Fruit fly (Drosophila melanogaster) S2 (cell line): ENCODE data around the gene Fign.

Experiments used
- CG8478 ChIP-seq: fragments of >200 bp; optimal IDR thresholded peaks from 2 replicates; lab custom pipeline; 2018
- CTCF ChIP-seq, 2 experiments: fragments of >200 bp; optimal IDR thresholded peaks; 2 replicates each; lab custom pipeline; 2018

Fign gene

DNA sequence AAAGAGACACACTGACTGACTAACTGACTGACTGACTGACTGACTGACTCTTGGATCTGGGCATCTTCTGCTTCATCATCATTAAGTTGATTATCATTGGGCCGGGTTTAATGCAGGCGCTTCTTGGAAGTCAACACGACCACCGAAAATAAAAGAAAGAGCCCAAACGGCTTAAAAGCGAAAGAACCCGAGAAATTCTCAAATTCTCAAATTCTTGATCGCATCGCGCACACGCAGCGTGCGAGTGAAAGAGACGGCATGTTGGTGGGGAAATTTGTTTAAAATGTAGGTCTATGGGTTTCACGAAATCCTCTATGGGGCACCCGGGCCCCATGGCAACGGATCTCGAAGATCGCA lies 26.8 kb upstream of the Fign start:
- TF ChIP-seq CTCF (optimal IDR thresholded peaks at IDR 0.05; lab: Kevin White, UChicago) (no peak), CG8478 (no peak)

DNA sequence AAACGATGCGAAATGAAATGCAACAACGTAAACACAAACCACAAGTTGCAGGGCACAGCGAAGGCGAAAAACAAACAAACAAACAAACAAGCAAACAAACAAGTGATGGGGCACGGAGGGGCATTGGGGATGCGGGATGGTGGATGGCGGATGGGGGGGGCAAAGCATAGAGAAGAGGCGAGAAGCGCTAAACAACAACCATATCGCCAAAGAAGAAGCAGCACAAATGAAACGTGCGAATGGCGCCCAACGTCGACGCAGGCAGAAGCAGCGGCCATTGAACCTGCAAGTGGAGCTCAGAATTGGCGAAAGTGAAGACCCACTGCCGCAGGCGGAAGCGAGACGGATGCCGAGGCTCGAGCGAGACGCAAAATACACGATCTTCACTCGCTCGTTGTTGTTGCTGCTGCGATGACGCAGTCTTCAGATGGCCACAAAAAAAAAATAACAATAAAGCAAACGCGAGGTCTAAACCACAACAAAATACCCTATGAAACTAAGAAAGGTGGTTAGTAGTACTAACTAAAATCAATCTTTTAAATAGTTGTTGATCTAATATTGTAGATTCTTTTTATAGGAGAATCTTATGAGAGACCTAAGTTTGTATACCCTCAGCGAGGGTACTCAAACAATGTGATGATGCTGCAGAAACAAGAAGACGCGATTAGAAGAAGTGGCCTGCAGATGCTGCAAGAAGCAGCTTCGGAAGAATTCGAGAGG lies 26.3 kb upstream of the Fign start:
- TF ChIP-seq CG8478 (no peak), CTCF (optimal IDR thresholded peaks at IDR 0.05; lab: Kevin White, UChicago) (no peak)

DNA sequence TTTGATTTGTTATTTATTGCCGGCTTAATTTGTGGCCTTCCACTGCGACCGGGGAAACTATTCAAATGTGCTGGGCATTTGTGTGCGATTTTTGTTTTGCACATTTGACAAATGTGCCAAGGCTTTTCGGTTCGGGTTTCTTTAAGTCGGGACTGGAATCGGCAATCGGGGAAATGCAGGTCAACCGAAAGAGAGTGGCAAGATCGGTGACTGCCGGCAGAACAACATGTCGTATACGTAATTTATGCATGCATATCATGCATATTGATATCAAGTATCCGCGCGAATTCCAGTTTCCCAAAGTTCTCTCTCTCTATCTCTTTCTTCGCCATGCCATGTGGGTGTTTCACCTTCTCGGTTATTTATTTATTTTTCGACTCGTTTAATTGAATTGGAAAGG lies 22.7 kb upstream of the Fign start:
- TF ChIP-seq CTCF (optimal IDR thresholded peaks at IDR 0.05; lab: Kevin White, UChicago) (no peak), CG8478 (no peak)

DNA sequence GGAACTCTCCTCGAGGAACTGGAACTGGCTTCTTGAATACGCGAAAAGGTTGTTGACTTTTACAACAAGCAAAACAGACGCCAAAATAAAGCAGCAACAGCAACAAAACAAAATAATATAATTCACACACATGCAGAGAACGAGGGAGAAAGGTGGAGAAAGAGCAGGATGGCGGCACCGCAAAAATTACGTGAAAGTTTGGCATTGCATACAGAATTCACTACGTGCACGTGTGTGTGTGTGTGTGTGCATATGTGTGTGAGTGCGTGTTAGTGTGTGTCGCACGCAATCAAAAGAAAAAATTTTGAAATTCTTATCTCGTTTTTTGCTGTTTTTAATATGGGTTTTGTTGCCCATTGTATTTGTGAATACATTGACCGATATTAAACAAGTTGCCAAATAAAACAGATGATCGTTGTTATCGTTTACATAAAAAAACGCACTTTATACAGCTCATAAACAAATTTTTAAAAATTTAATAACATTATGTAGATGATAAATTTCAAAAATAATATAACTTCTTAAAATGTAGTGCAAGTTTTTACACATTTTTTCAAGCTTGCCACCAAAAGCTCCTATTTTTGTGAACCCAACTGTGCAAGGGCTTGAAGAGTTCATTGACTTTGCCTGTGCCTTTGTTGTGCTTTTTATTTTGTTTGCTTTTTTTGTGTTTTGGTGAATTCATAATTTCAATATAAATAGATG lies 21.7 kb upstream of the Fign start:
- no peak for TF ChIP-seq CG8478
- TF ChIP-seq CTCF (optimal IDR thresholded peaks at IDR 0.05; lab: Kevin White, UChicago) = no peak

DNA sequence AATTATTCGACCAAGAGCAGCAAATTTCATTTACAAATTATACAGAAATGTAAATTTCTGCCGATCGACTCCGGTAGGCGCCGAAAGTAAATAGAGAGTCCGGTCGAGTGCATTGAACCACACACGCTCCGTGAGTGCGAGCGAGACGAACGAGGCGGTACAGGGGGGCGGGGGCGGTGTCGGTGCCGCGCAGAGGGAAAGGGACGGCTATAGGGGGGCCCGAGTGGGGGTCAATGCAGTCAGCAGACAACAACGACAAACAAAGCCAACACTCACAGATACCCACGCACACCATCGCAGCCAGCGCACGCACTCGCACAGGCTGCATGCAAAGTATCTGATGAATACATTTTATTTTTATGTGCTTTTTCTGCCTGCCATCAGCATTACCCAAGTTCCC lies 19.7 kb upstream of the Fign start:
- TF ChIP-seq CG8478 (no peak), CTCF (optimal IDR thresholded peaks at IDR 0.05; lab: Kevin White, UChicago) (no peak)

DNA sequence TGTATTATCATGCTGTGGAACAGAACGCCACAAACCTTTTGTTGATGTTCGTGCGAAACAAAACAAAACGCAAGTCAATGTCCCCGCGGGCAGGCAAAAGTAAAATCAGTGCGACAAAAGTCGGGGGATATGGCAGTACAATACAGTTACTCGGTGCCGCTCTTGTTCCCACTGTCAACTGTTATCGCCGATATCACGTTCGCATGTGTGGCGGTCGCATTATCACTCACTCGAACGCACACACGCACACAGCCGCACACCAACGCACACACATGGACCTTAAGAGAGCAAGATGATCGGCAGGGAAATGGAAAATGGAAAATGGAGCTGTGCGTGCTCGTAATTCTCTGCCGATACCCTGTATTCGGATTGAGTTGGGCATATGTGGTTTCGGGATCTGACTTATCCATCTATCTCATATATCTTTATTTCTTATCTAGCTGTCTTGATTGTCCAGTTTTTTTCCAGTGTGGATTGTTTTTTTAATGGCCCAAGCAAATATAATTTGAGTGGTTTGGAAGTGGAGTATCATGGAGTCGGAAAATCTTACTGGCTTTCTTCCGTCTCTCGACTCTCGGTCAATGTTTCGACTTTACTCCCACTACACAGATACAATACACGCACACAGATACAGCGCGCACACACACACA lies 19.0 kb upstream of the Fign start:
- TF ChIP-seq CTCF (optimal IDR thresholded peaks at IDR 0.05; lab: Kevin White, UChicago) = no peak
- no peak for TF ChIP-seq CG8478

DNA sequence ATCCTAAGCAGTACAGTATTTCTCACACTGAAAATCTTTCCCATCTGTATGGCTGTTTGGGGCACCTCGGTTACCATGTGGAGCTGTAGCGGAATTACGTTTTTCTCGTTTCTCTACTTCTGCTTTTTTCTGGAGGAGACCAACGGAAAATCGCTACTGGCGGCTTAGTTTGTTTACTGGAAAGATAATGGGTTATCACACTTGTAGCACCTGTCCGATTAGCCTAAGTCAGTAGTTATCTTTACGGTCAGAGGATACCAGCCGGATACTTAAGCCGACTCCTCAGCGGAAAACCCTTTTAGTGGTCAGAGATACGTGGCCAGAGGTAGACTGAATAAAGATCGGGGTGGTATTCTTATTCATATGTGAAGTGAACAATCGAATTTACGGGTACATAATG lies 12.8 kb upstream of the Fign start, which contains the start of gene CG15408:
Gene CG15408, plus strand, starts transcription at position 301 of the 400 bp plus-strand sequence.
- TF ChIP-seq CTCF (optimal IDR thresholded peaks at IDR 0.05; lab: Kevin White, UChicago) (no peak), CG8478 (no peak)

DNA sequence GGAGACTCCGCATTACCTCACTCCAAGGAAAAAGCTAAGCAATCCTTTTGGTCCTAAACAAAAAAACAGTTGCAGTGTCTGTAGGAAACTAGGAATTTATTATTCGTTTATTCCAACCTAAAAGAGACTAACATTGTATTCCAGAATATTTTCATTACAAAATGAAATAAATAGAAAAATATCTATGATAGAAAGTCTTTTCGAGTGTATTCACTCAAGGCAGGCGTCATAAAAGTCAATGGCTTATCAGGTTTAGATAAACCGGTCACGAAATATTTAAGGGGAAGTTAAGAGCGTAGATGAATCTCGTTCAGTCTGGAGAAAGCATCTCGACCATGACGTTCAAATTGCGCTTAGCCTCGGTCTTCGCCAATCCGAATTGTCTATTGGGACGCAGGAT lies 11.0 kb upstream of the Fign start, which contains the start of gene CG3285:
Gene CG3285, plus strand, starts transcription at position 301 of the 400 bp plus-strand sequence.
- no peak for TF ChIP-seq CG8478
- TF ChIP-seq CTCF (optimal IDR thresholded peaks at IDR 0.05; lab: Kevin White, UChicago) = no peak

DNA sequence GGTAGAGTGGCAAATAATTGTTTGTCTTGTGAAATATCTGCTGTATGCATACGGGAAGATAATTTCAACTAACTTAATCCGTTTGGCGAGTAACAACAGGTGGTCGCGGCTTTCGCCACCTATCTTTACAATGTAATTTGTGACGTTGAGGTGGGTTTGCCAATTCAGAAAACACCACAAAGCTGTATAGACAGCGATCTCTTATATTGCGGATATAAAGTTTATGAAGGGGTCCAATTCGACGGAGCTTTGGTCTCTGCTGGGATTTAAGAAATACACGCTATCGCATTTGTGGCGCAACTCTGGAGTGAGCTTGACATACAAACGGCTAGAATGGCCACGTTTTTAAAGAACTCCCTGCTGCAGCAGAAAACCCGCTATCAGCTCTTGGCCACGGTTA lies 7.9 kb upstream of the Fign start, which contains the start of gene CG33282:
Gene CG33282, plus strand, starts transcription at position 301 of the 400 bp plus-strand sequence.
- no peak for TF ChIP-seq CTCF (optimal IDR thresholded peaks at IDR 0.05; lab: Kevin White, UChicago)
- no peak for TF ChIP-seq CG8478

DNA sequence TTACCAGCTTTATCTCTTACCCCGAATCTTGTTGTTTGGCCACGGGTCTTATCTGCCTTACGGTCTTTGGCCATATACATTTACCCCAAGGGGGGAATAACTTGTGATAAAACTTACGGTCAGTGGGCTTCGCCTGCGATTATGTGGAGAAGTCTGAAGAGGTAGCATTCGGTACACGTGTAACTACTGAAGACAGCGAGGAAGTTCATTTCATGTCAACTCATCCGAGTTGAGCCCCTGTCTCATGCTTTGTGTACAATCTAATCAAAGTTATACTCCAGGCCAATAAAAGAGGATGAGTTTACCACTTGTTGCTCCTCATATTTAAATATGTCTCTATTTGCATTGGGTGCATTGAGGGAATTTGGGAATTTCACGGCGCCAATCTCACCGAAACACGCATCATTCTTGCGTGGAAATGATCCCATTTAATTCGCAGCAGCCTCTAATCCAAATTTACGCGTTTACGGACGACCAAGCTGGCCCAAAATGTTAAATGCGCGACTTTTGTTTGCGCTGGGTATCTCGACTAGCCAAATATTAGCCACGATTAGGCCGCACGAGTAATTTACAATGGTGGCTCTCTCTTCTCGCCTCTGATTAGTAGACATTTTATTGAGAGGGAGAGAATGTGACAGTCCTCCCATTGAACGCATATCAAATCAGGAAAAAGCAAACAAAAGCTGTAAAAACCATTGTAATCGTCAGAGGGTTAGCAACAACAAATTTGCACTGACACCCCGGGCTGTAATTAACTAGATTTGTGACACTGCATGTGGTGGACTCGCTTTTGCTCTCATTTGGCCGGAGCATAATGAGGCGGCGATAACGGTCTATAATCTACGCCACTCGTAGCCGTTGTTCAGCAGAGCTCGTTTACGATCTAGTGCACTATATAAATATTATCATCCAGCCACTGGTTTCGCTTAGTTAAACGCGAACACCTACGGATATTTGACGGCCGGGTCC lies 3.9 kb upstream of the Fign start, which contains the start of gene CG33281:
Gene CG33281, plus strand, starts transcription at position 919 of the 969 bp plus-strand sequence.
- TF ChIP-seq CG8478 = no peak
- no peak for TF ChIP-seq CTCF (optimal IDR thresholded peaks at IDR 0.05; lab: Kevin White, UChicago)

DNA sequence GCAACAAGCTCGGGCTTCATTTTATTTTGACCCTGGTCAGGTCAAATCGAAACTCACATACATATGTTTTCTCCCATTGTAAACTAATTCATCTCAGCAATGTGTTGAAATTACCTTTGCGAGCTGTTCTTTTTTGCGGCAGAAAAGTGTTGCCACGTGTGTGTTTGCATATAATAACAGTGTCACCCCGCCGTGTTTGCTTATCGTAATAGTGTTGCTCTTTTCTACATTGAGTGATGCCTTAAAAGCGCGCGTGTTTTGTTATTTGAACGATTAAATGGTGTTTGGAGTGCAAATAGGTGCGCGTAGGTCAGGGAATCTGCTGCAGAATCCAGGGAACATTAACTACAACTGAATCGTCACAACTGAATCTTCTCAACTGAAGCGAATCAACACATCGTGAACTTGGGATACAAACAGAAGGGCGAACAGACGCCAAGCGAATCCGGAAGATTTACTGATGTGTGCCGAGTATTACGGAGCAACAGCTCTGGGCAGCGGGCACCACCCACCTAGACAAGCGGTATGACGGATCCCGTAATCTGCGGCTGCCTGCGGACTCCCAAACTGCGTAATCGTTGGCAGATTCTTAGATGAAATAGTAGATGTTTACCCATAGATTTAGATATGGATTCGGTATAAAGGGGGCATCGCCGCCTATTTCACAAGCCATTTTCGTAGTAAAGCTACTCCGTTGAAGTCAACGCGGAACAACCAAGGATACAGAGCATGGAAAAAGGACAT lies 11.0 kb downstream of the Fign start, which contains the start of gene CG15406:
Gene CG15406, plus strand, starts transcription at position 694 of the 744 bp plus-strand sequence.
- TF ChIP-seq CTCF (optimal IDR thresholded peaks at IDR 0.05; lab: Kevin White, UChicago) = no peak
- TF ChIP-seq CG8478 = no peak

DNA sequence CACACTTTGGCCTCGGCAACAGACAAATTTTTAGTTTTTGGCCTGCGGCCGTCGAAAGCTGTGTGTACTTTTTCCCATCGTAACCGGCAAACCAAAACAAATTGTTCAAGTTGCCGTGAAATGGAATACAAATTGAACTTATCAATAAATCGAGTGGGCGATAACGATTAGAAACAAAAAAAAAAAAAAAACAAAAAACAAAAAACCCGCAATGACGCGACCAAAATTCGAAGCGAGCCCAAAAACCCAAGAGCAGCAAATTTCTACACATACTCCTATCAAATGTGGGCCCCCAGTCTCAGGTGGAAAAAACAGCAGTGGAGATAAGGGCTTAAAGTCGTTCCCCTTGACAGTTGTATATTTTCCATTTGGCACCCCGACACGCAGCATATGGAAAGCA lies 12.5 kb downstream of the Fign start:
- no peak for TF ChIP-seq CTCF (optimal IDR thresholded peaks at IDR 0.05; lab: Kevin White, UChicago)

DNA sequence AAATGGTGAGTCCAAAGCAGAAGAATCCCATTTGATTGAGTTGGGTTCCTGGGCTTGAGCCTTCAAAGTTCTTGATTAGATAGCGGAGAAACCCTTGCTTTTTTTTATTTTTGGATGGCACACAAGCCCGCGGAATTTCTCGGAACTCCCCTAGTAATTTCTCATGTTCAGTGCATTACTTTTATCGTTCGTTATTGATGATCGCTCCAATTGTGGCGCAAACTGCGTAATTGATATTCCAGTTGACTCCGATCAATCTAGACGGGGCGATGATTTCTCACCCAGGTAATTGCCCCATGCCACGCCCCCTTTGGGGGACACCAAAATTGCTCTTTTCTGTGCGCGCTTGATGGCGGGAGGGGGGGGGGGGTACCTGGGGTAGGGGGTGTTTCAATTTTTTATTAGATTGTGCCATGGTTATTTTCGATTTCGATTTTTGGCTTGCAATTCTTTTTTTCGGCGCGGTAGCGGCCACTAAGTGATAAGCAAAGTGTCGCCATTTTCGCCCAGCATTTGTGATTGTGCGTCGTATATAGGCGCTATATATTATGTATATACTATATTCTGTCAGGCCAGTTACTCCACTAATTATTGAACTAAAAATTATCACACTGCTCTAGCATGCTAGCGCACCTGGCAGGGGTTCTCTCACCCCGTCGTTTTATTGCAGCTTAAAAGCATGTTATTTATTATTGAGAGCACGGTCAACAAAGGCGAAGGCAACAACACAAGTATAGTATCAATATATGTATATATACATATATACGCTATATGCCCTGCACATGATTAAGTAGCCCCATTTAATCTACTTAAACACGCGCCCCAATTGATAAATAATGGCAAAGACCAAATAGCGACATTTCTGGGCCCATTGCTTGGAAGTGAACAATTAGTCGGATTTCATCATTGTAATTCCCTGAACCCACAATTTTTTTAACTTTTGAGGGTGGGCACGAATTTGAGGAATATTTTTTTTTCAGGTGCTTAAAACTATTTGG lies 14.5 kb downstream of the Fign start:
- TF ChIP-seq CG8478 (no peak), CTCF (optimal IDR thresholded peaks at IDR 0.05; lab: Kevin White, UChicago) (no peak)
